In the genomic region with DNA sequence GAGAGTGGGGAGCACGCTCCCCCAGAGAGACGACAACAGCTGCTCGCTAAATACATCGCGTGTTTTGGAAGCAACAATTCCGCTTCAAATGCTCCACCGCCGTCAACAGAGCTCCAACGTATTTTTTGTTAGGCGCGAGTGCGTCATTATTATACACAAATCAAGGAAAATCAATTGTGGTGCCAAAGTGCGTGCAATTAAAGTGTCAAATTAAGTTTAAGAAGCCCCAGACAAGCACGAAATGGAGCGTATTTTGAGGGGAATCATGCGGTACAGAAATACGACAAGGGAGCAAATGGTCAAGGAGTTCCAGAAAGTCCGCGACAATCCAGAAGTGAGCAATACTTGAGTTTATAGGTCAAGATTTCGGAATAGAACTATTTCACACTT, we compare ENCODE assay signal across 2 fruit fly cellular contexts.
TF ChIP-seq lines count a peak whose summit lies in the region.

A gene (plus strand): TSS at position 85 of the 390 bp plus-strand sequence.

TF ChIP-seq in whole organism, adult, 20 proteins besides CTCF, POLR2A, EP300 and RAD21 (continued from another document):
- TF ChIP-seq cnc (optimal IDR thresholded peaks at IDR 0.05; lab: Kevin White, UChicago) (no peak), CG12768 (GFP tag; optimal IDR thresholded peaks at IDR 0.05; lab: Kevin White, UChicago) (peak; percentile 67), tj (GFP tag; optimal IDR thresholded peaks at IDR 0.05; lab: Kevin White, UChicago) (no peak)
TF ChIP-seq in whole organism, adult: peak in this region for 11.

TF ChIP-seq in whole organism, embryonic, 481 proteins besides CTCF, POLR2A, EP300 and RAD21 (continued from another document):
- 0 out of 4 replicates have a peak, but pooled peaks have one; percentile 71 for TF ChIP-seq chinmo (GFP tag; IDR thresholded peaks at IDR 0.05; lab: Robert Waterston, UW; ENCODE audit: partially characterized antibody)
- TF ChIP-seq CG34422 (GFP tag; IDR thresholded peaks at IDR 0.05; lab: Robert Waterston, UW): peak; percentile 12; the same call in 1 of the 3 replicates
- no peak for TF ChIP-seq CG13123 (GFP tag; optimal IDR thresholded peaks at IDR 0.05; lab: Kevin White, UChicago)
- peak; percentile 82 for TF ChIP-seq Med (GFP tag; lab: Kevin White, UChicago)
- no peak for TF ChIP-seq hkb (optimal IDR thresholded peaks at IDR 0.05; lab: Kevin White, UChicago)
- TF ChIP-seq hkb (GFP tag; IDR thresholded peaks at IDR 0.05; lab: Robert Waterston, UW): peak; percentile 44; the same call in 1 of the 2 replicates
- peak; percentile 6 for TF ChIP-seq CG12219 (GFP tag; optimal IDR thresholded peaks at IDR 0.05; lab: Kevin White, UChicago)
- TF ChIP-seq Ada2b (GFP tag; IDR thresholded peaks at IDR 0.05; lab: Robert Waterston, UW): no peak
- peak; percentile 75 for TF ChIP-seq cwo (GFP tag; optimal IDR thresholded peaks at IDR 0.05; lab: Kevin White, UChicago)
- TF ChIP-seq CG10543 (GFP tag; optimal IDR thresholded peaks at IDR 0.05; lab: Kevin White, UChicago): peak; percentile 74
- TF ChIP-seq CG5180 (GFP tag; optimal IDR thresholded peaks at IDR 0.05; lab: Kevin White, UChicago): no peak
- no peak for TF ChIP-seq so (GFP tag; IDR thresholded peaks at IDR 0.05; lab: Robert Waterston, UW)
- peak; percentile 5 for TF ChIP-seq CG3281 (GFP tag; optimal IDR thresholded peaks at IDR 0.05; lab: Kevin White, UChicago)
- TF ChIP-seq sd (tag; optimal IDR thresholded peaks at IDR 0.05; lab: Kevin White, UChicago): peak; percentile 73
- TF ChIP-seq exex (tag; optimal IDR thresholded peaks at IDR 0.05; lab: Kevin White, UChicago): peak; percentile 17
- peak; percentile 81 for TF ChIP-seq CG34376 (GFP tag; optimal IDR thresholded peaks at IDR 0.05; lab: Kevin White, UChicago)
- TF ChIP-seq HmgZ (tag; optimal IDR thresholded peaks at IDR 0.05; lab: Kevin White, UChicago): peak; percentile 38
- no peak for TF ChIP-seq CG2120 (GFP tag; optimal IDR thresholded peaks at IDR 0.05; lab: Kevin White, UChicago)
- TF ChIP-seq CG10147 (GFP tag; optimal IDR thresholded peaks at IDR 0.05; lab: Kevin White, UChicago): peak; percentile 7
- TF ChIP-seq CG17385 (GFP tag; optimal IDR thresholded peaks at IDR 0.05; lab: Kevin White, UChicago): peak; percentile 21
- TF ChIP-seq CG17568 (GFP tag; optimal IDR thresholded peaks at IDR 0.05; lab: Kevin White, UChicago): peak; percentile 7
- TF ChIP-seq crp (GFP tag; optimal IDR thresholded peaks at IDR 0.05; lab: Kevin White, UChicago): peak in 1 of 2 experiments; percentile 47
- TF ChIP-seq Scr (GFP tag; IDR thresholded peaks at IDR 0.05; lab: Robert Waterston, UW; ENCODE audit: partially characterized antibody): no peak
- TF ChIP-seq CG9437 (GFP tag; optimal IDR thresholded peaks at IDR 0.05; lab: Kevin White, UChicago): no peak
- TF ChIP-seq CG12299 (tag; optimal IDR thresholded peaks at IDR 0.05; lab: Kevin White, UChicago): peak; percentile 56
- TF ChIP-seq CG13624 (GFP tag; optimal IDR thresholded peaks at IDR 0.05; lab: Kevin White, UChicago): peak; percentile 31
- TF ChIP-seq stc (GFP tag; IDR thresholded peaks at IDR 0.05; lab: Robert Waterston, UW): peak; percentile 23; the same call in 1 of the 2 replicates
- TF ChIP-seq CG14860 (GFP tag; IDR thresholded peaks at IDR 0.05; lab: Robert Waterston, UW; ENCODE audit: partially characterized antibody): no peak
- peak; percentile 58 for TF ChIP-seq CG12071 (GFP tag; optimal IDR thresholded peaks at IDR 0.05; lab: Kevin White, UChicago)
- TF ChIP-seq rib (GFP tag; IDR thresholded peaks at IDR 0.05; lab: Robert Waterston, UW): 0 out of 2 replicates have a peak, but pooled peaks have one; percentile 35
- peak; percentile 62 for TF ChIP-seq CG3163 (GFP tag; optimal IDR thresholded peaks at IDR 0.05; lab: Kevin White, UChicago)
- peak; percentile 19; the same call in 1 of the 2 replicates for TF ChIP-seq Rfx (GFP tag; IDR thresholded peaks at IDR 0.05; lab: Robert Waterston, UW)
- peak; percentile 67 for TF ChIP-seq CG12769 (tag; optimal IDR thresholded peaks at IDR 0.05; lab: Kevin White, UChicago)
- TF ChIP-seq Jarid2 (GFP tag; optimal IDR thresholded peaks at IDR 0.05; lab: Kevin White, UChicago): peak; percentile 34
- peak; percentile 66 for TF ChIP-seq CG7987 (GFP tag; optimal IDR thresholded peaks at IDR 0.05; lab: Kevin White, UChicago)
- 0 out of 2 replicates have a peak, but pooled peaks have one; percentile 12 for TF ChIP-seq onecut (GFP tag; IDR thresholded peaks at IDR 0.05; lab: Robert Waterston, UW)
- peak; percentile 63 for TF ChIP-seq sqz (GFP tag; optimal IDR thresholded peaks at IDR 0.05; lab: Kevin White, UChicago)
- TF ChIP-seq Hr51 (GFP tag; optimal IDR thresholded peaks at IDR 0.05; lab: Kevin White, UChicago): peak in 1 of 2 experiments; percentile 13
- TF ChIP-seq unc-4 (GFP tag; IDR thresholded peaks at IDR 0.05; lab: Robert Waterston, UW; ENCODE audit: partially characterized antibody): 0 out of 2 replicates have a peak, but pooled peaks have one; percentile 7
- peak; percentile 41; the same call in 1 of the 2 replicates for TF ChIP-seq chm (GFP tag; IDR thresholded peaks at IDR 0.05; lab: Robert Waterston, UW)
- TF ChIP-seq D19B (GFP tag; optimal IDR thresholded peaks at IDR 0.05; lab: Kevin White, UChicago): no peak
- peak; percentile 61 for TF ChIP-seq sug (tag; optimal IDR thresholded peaks at IDR 0.05; lab: Kevin White, UChicago)
- TF ChIP-seq scrt (GFP tag; optimal IDR thresholded peaks at IDR 0.05; lab: Kevin White, UChicago): peak; percentile 84
- TF ChIP-seq Doc3 (GFP tag; IDR thresholded peaks at IDR 0.05; lab: Robert Waterston, UW; ENCODE audit: partially characterized antibody): peak; percentile 42; the same call in 1 of the 3 replicates
- peak; percentile 15 for TF ChIP-seq kay (GFP tag; optimal IDR thresholded peaks at IDR 0.05; lab: Kevin White, UChicago)
- TF ChIP-seq CG32532 (GFP tag; IDR thresholded peaks at IDR 0.05; lab: Robert Waterston, UW): peak; percentile 36; the same call in 1 of the 2 replicates
- TF ChIP-seq Poxn (GFP tag; IDR thresholded peaks at IDR 0.05; lab: Robert Waterston, UW): no peak
- TF ChIP-seq gro (GFP tag; optimal IDR thresholded peaks at IDR 0.05; lab: Kevin White, UChicago): peak; percentile 36
- no peak for TF ChIP-seq sob (GFP tag; IDR thresholded peaks at IDR 0.05; lab: Robert Waterston, UW)
- peak; percentile 43; the same call in 1 of the 3 replicates for TF ChIP-seq ci (GFP tag; IDR thresholded peaks at IDR 0.05; lab: Robert Waterston, UW)
- TF ChIP-seq CG14441 (GFP tag; IDR thresholded peaks at IDR 0.05; lab: Robert Waterston, UW): no peak; the same call in 1 of the 2 replicates
